Fruit fly (Drosophila melanogaster) whole organism, adult: ENCODE measurements around the gene GstD5.

Experiments
- Clk ChIP-seq: fragments of 200-800 bp; sonication (Bioruptor generic); optimal IDR thresholded peaks from 2 replicates; lab custom pipeline; 2017; ENCODE audit warnings: missing biosample characterization, missing genetic modification characterization
- kay ChIP-seq: fragments of 200-800 bp; sonication (Bioruptor generic); peaks from one replicate; lab custom pipeline; 2016; ENCODE audit warnings: missing biosample characterization, missing genetic modification characterization, borderline replicate concordance
- pad ChIP-seq: fragments of 200-800 bp; sonication (Bioruptor generic); optimal IDR thresholded peaks from 3 replicates; lab custom pipeline; 2017; ENCODE audit warnings: missing biosample characterization, missing genetic modification characterization, mild to moderate bottlenecking, moderate library complexity, missing genetic modification reagents

DNA sequence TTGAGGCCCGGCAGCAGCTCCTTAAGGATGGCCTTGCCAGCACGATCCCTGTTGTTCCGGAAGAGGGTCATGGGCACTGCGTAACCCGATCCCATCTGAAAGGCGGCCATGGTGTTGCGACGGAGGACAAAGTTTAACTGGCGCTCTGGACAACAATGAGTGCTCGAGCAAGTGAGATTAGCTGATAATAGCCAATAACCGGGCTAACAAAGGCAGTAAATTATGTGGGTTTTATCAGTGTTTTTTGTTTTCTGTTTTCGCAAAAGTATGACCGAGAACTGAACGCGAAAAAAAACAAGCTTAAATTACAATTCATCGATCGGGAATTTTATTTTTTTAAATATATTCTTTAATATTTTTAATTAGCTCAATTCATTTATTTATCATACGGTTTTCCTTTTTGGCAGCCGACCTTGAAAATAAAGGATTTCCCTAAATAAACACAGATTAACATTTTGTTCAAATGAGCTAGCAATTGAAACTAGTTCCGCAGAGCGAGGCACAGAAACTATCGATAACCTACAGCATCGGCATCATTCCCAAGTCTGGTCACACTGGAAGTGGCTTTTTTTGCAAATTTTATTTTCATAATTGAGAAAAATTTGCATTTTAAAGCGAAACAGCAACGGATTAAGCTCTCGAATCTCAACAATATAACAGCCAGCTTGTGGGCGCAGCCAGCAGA, 37.9 kb downstream of the GstD5 start, which contains the start of the genes Dip-C and pps:
- TF ChIP-seq Clk: no peak
- no peak for TF ChIP-seq kay (GFP tag; lab: Kevin White, UChicago)
- no peak for TF ChIP-seq pad (GFP tag; lab: Kevin White, UChicago)
